Fruit fly (Drosophila melanogaster) whole organism, embryonic: Measurements from ENCODE around the gene Cpr67Fb.

ENCODE experiments used
- Abd-B ChIP-seq: fragments of 200-800 bp; sonication (Bioruptor generic); optimal IDR thresholded peaks from 2 replicates; lab custom pipeline; 2018; ENCODE audit warnings: missing biosample characterization, mild to moderate bottlenecking, missing genetic modification characterization, moderate library complexity
- Atf-2 ChIP-seq: fragments of 200-800 bp; sonication (Bioruptor generic); optimal IDR thresholded peaks from 2 replicates; lab custom pipeline; 2016; ENCODE audit warnings: missing biosample characterization, missing genetic modification characterization
- Bgb ChIP-seq: fragments of 200-800 bp; sonication (Bioruptor generic); IDR thresholded peaks from 2 replicates; pipeline ENCODE4 v1.3.6; 2022; ENCODE audit warnings: missing biosample characterization, missing genetic modification characterization; ENCODE audit not compliant: partially characterized antibody
- BtbVII ChIP-seq: fragments of 200-800 bp; sonication (Bioruptor generic); optimal IDR thresholded peaks from 3 replicates; lab custom pipeline; 2017; ENCODE audit warnings: missing biosample characterization, mild to moderate bottlenecking, missing genetic modification characterization
- CG10565 ChIP-seq: fragments of 200-800 bp; sonication (Bioruptor generic); optimal IDR thresholded peaks from 3 replicates; lab custom pipeline; 2016; ENCODE audit warnings: missing biosample characterization, mild to moderate bottlenecking, missing genetic modification characterization
- CG12104 ChIP-seq: fragments of 200-800 bp; sonication (Bioruptor generic); optimal IDR thresholded peaks from 3 replicates; lab custom pipeline; 2016; ENCODE audit warnings: missing biosample characterization, missing genetic modification characterization
- CG12942 ChIP-seq: fragments of 200-800 bp; sonication (Bioruptor generic); optimal IDR thresholded peaks from 3 replicates; lab custom pipeline; 2016; ENCODE audit warnings: missing biosample characterization, missing genetic modification characterization
- CG16779 ChIP-seq: fragments of 200-800 bp; sonication (Bioruptor generic); IDR thresholded peaks from 2 replicates; pipeline ENCODE4 v1.3.6; 2022; ENCODE audit warnings: missing biosample characterization, missing genetic modification characterization
- CG1832 ChIP-seq: fragments of 200-800 bp; sonication (Bioruptor generic); optimal IDR thresholded peaks from 2 replicates; lab custom pipeline; 2017; ENCODE audit warnings: missing biosample characterization, mild to moderate bottlenecking, missing genetic modification characterization, inconsistent platforms
- CG18599 ChIP-seq: fragments of 200-800 bp; sonication (Bioruptor generic); optimal IDR thresholded peaks from 3 replicates; lab custom pipeline; 2017; ENCODE audit warnings: missing biosample characterization, missing genetic modification characterization, mild to moderate bottlenecking, moderate library complexity, missing genetic modification reagents
- CG18764 ChIP-seq: fragments of 200-800 bp; sonication (Bioruptor generic); optimal IDR thresholded peaks from 3 replicates; lab custom pipeline; 2016; ENCODE audit warnings: missing biosample characterization, missing genetic modification characterization
- CG2889 ChIP-seq: fragments of 200-800 bp; sonication (Bioruptor generic); IDR thresholded peaks from 3 replicates; pipeline ENCODE4 v1.3.6; 2022; ENCODE audit warnings: missing biosample characterization, missing genetic modification characterization
- CG30020 ChIP-seq: fragments of 200-800 bp; optimal IDR thresholded peaks from 2 replicates; lab custom pipeline; 2019; ENCODE audit warnings: missing biosample characterization, mild to moderate bottlenecking, missing genetic modification characterization, moderate library complexity
- CG31365 ChIP-seq: fragments of 200-800 bp; sonication (Bioruptor generic); optimal IDR thresholded peaks from 2 replicates; lab custom pipeline; 2018; ENCODE audit warnings: missing biosample characterization, mild to moderate bottlenecking, missing genetic modification characterization
- CG33213 ChIP-seq: fragments of 200-800 bp; sonication (Bioruptor generic); optimal IDR thresholded peaks from 3 replicates; lab custom pipeline; 2016; ENCODE audit warnings: missing biosample characterization, missing genetic modification characterization
- CG3726 ChIP-seq: fragments of 200-800 bp; sonication (Bioruptor generic); IDR thresholded peaks from 3 replicates; pipeline ENCODE4, ENCODE4 v1.3.6; 2022; ENCODE audit warnings: missing biosample characterization, missing genetic modification characterization
- CG4282 ChIP-seq: fragments of 200-800 bp; sonication (Bioruptor generic); optimal IDR thresholded peaks from 2 replicates; lab custom pipeline; 2016; ENCODE audit warnings: missing biosample characterization, missing genetic modification characterization
- CG4360 ChIP-seq: fragments of 200-800 bp; sonication (Bioruptor generic); IDR thresholded peaks from 2 replicates; pipeline ENCODE4 v1.3.6; 2022; ENCODE audit warnings: missing biosample characterization, missing genetic modification characterization
- CG6654 ChIP-seq: fragments of 200-800 bp; sonication (Bioruptor generic); optimal IDR thresholded peaks from 2 replicates; lab custom pipeline; 2017; ENCODE audit warnings: missing biosample characterization, mild to moderate bottlenecking, missing genetic modification characterization
- CG6683 ChIP-seq: fragments of 200-800 bp; sonication (Bioruptor generic); optimal IDR thresholded peaks from 2 replicates; lab custom pipeline; 2017; ENCODE audit warnings: missing biosample characterization, mild to moderate bottlenecking, missing genetic modification characterization, missing genetic modification reagents
- CG7556 ChIP-seq: fragments of 200-800 bp; sonication (Bioruptor generic); optimal IDR thresholded peaks from 2 replicates; lab custom pipeline; 2017; ENCODE audit warnings: missing biosample characterization, mild to moderate bottlenecking, missing genetic modification characterization
- CG9437 ChIP-seq: fragments of 200-800 bp; sonication (Bioruptor generic); optimal IDR thresholded peaks from 2 replicates; lab custom pipeline; 2018; ENCODE audit warnings: missing biosample characterization, mild to moderate bottlenecking, missing genetic modification characterization
- E2f1 ChIP-seq: fragments of 200-800 bp; sonication (Bioruptor generic); IDR thresholded peaks from 2 replicates; pipeline ENCODE4 v1.3.6; 2022; ENCODE audit warnings: missing biosample characterization, missing genetic modification characterization
- Elba2 ChIP-seq: fragments of 200-800 bp; sonication (Bioruptor generic); optimal IDR thresholded peaks from 3 replicates; lab custom pipeline; 2016; ENCODE audit warnings: missing biosample characterization, missing genetic modification characterization
- HLH54F ChIP-seq: fragments of 200-800 bp; sonication (Bioruptor generic); optimal IDR thresholded peaks from 3 replicates; lab custom pipeline; 2016; ENCODE audit warnings: missing biosample characterization, missing genetic modification characterization
- HmgZ ChIP-seq: fragments of 200-800 bp; sonication (Bioruptor generic); optimal IDR thresholded peaks from 2 replicates; lab custom pipeline; 2018; ENCODE audit warnings: missing biosample characterization, mild to moderate bottlenecking, missing genetic modification characterization
- Jarid2 ChIP-seq: fragments of 200-800 bp; sonication (Bioruptor generic); optimal IDR thresholded peaks from 3 replicates; lab custom pipeline; 2017; ENCODE audit warnings: mild to moderate bottlenecking, missing biosample characterization, missing genetic modification reagents, missing genetic modification characterization
- MBD-R2 ChIP-seq: fragments of 200-800 bp; sonication (Bioruptor generic); IDR thresholded peaks from 2 replicates; pipeline ENCODE4 v1.3.6; 2022; ENCODE audit warnings: missing biosample characterization, missing genetic modification characterization
- NC2α ChIP-seq: fragments of 200-800 bp; sonication (Bioruptor generic); optimal IDR thresholded peaks from 2 replicates; lab custom pipeline; 2016; ENCODE audit warnings: missing biosample characterization, missing genetic modification characterization
- NFAT ChIP-seq: fragments of 200-800 bp; sonication (Bioruptor generic); IDR thresholded peaks from 2 replicates; pipeline ENCODE4 v1.3.6; 2022; ENCODE audit warnings: missing biosample characterization, missing genetic modification characterization
- Ptx1 ChIP-seq: fragments of 200-800 bp; sonication (Bioruptor generic); IDR thresholded peaks from 2 replicates; pipeline ENCODE4 v1.3.6; 2022; ENCODE audit warnings: missing biosample characterization, missing genetic modification characterization
- Tbp ChIP-seq: fragments of >200 bp; optimal IDR thresholded peaks from 2 replicates; lab custom pipeline; 2018; ENCODE audit warnings: missing biosample characterization, missing genetic modification characterization
- Xbp1 ChIP-seq: fragments of 200-800 bp; sonication (Bioruptor generic); optimal IDR thresholded peaks from 3 replicates; lab custom pipeline; 2016; ENCODE audit warnings: missing biosample characterization, mild to moderate bottlenecking, missing genetic modification characterization
- ase ChIP-seq: fragments of 200-800 bp; sonication (Bioruptor generic); IDR thresholded peaks from 3 replicates; pipeline ENCODE4 v1.3.6; 2022; ENCODE audit warnings: missing biosample characterization, missing genetic modification characterization
- bbx ChIP-seq: fragments of 200-800 bp; sonication (Bioruptor generic); IDR thresholded peaks from 2 replicates; pipeline ENCODE4 v1.3.6; 2022; ENCODE audit warnings: missing biosample characterization, missing genetic modification characterization; ENCODE audit not compliant: partially characterized antibody
- crp ChIP-seq, 2 experiments: fragments of 200-800 bp; sonication (Bioruptor generic); optimal IDR thresholded peaks; 2 replicates in 1 of 2; 3 replicates in 1 of 2; lab custom pipeline; 2017; ENCODE audit warnings: missing biosample characterization in 2 of 2, missing genetic modification characterization in 2 of 2, mild to moderate bottlenecking in 1 of 2, moderate library complexity in 1 of 2
- dysf ChIP-seq: fragments of 200-800 bp; sonication (Bioruptor generic); IDR thresholded peaks from 3 replicates; pipeline ENCODE4 v1.3.6; 2022; ENCODE audit warnings: missing biosample characterization, missing genetic modification characterization
- eyg ChIP-seq: fragments of 200-800 bp; sonication (Bioruptor generic); optimal IDR thresholded peaks from 3 replicates; lab custom pipeline; 2016; ENCODE audit warnings: missing biosample characterization, missing genetic modification characterization
- h ChIP-seq: fragments of >200 bp; optimal IDR thresholded peaks from 2 replicates; lab custom pipeline; 2017
- jing ChIP-seq: fragments of 200-800 bp; sonication (Bioruptor generic); optimal IDR thresholded peaks from 2 replicates; lab custom pipeline; 2018; ENCODE audit warnings: missing biosample characterization, mild to moderate bottlenecking, missing genetic modification characterization
- ken ChIP-seq: fragments of 200-800 bp; sonication (Bioruptor generic); IDR thresholded peaks from 3 replicates; pipeline ENCODE4 v1.3.6; 2022; ENCODE audit warnings: missing biosample characterization, missing genetic modification characterization
- mld ChIP-seq: fragments of 200-800 bp; sonication (Bioruptor generic); IDR thresholded peaks from 3 replicates; pipeline ENCODE4 v1.3.6; 2022; ENCODE audit warnings: missing biosample characterization, missing genetic modification characterization; ENCODE audit not compliant: partially characterized antibody
- nmo ChIP-seq: fragments of 200-800 bp; sonication (Bioruptor generic); optimal IDR thresholded peaks from 2 replicates; lab custom pipeline; 2018; ENCODE audit warnings: missing biosample characterization, mild to moderate bottlenecking, missing genetic modification characterization, moderate library complexity
- otp ChIP-seq: fragments of 200-800 bp; sonication (Bioruptor generic); IDR thresholded peaks from 3 replicates; pipeline ENCODE4, ENCODE4 v1.3.6; 2022; ENCODE audit warnings: missing biosample characterization, missing genetic modification characterization
- pho ChIP-seq: fragments of 200-800 bp; sonication (Bioruptor generic); optimal IDR thresholded peaks from 2 replicates; lab custom pipeline; 2016; ENCODE audit warnings: missing biosample characterization, missing genetic modification characterization
- sc ChIP-seq, 3 experiments: fragments of >200 bp in 2 of 3; fragments of 200-800 bp in 1 of 3; sonication (Bioruptor generic) in 1 of 3; optimal IDR thresholded peaks; 2 replicates in 2 of 3; 3 replicates in 1 of 3; lab custom pipeline; 2017; ENCODE audit warnings: mild to moderate bottlenecking in 1 of 3, missing biosample characterization in 1 of 3, missing genetic modification characterization in 1 of 3, missing genetic modification reagents in 1 of 3
- slp2 ChIP-seq: fragments of 200-800 bp; sonication (Bioruptor generic); optimal IDR thresholded peaks from 2 replicates; lab custom pipeline; 2016; ENCODE audit warnings: missing biosample characterization, missing genetic modification characterization
- sug ChIP-seq: fragments of 200-800 bp; optimal IDR thresholded peaks from 2 replicates; lab custom pipeline; 2019; ENCODE audit warnings: missing biosample characterization, mild to moderate bottlenecking, missing genetic modification characterization, moderate library complexity
- toy ChIP-seq: fragments of 200-800 bp; sonication (Bioruptor generic); IDR thresholded peaks from 2 replicates; pipeline ENCODE4 v1.3.6; 2022; ENCODE audit warnings: missing biosample characterization, missing genetic modification characterization
- unc-4 ChIP-seq: fragments of 200-800 bp; sonication (Bioruptor generic); IDR thresholded peaks from 2 replicates; pipeline ENCODE4 v1.3.6; 2022; ENCODE audit warnings: missing biosample characterization, missing genetic modification characterization; ENCODE audit not compliant: partially characterized antibody
- zen2 ChIP-seq: fragments of 200-800 bp; sonication (Bioruptor generic); IDR thresholded peaks from 3 replicates; pipeline ENCODE4 v1.3.6; 2022; ENCODE audit warnings: missing biosample characterization, missing genetic modification characterization; ENCODE audit not compliant: partially characterized antibody

The Cpr67Fb gene

dm6 chr3L:10931430-10931829 is 37.5 kb downstream of the Cpr67Fb start:
- TF ChIP-seq CG18764 (GFP tag; lab: Kevin White, UChicago) = no peak
- TF ChIP-seq CG31365 = no peak
- no peak for TF ChIP-seq CG4360
- TF ChIP-seq CG12942 (GFP tag; lab: Kevin White, UChicago) = peak; percentile 4
- no peak for TF ChIP-seq toy (GFP tag; lab: Robert Waterston, UW)
- no peak for TF ChIP-seq sug (tag; lab: Kevin White, UChicago)
- no peak for TF ChIP-seq NFAT
- TF ChIP-seq unc-4 (GFP tag; lab: Robert Waterston, UW) = no peak
- TF ChIP-seq CG7556 = peak; percentile 39
- TF ChIP-seq otp = no peak
- TF ChIP-seq zen2 = no peak
- no peak for TF ChIP-seq CG30020 (tag; lab: Kevin White, UChicago)
- no peak for TF ChIP-seq Jarid2 (GFP tag; lab: Kevin White, UChicago)
- TF ChIP-seq Bgb = no peak
- no peak for TF ChIP-seq ken (GFP tag; lab: Robert Waterston, UW)
- no peak for TF ChIP-seq crp (GFP tag; optimal IDR thresholded peaks at IDR 0.05; lab: Kevin White, UChicago)
- TF ChIP-seq HLH54F (GFP tag; lab: Kevin White, UChicago) = no peak
- TF ChIP-seq CG12104 (GFP tag; lab: Kevin White, UChicago) = peak; percentile 1
- TF ChIP-seq E2f1 = no peak
- TF ChIP-seq NC2α (GFP tag; lab: Kevin White, UChicago) = no peak
- TF ChIP-seq mld (GFP tag; lab: Robert Waterston, UW) = no peak
- no peak for TF ChIP-seq h
- no peak for TF ChIP-seq CG16779 (GFP tag; lab: Robert Waterston, UW)
- TF ChIP-seq HmgZ (tag; lab: Kevin White, UChicago) = no peak
- TF ChIP-seq Tbp (GFP tag; lab: Kevin White, UChicago) = no peak
- TF ChIP-seq CG3726 (GFP tag; lab: Robert Waterston, UW) = no peak
- peak; percentile 8 for TF ChIP-seq Xbp1
- no peak for TF ChIP-seq ase
- no peak for TF ChIP-seq eyg (GFP tag; lab: Kevin White, UChicago)
- no peak for TF ChIP-seq BtbVII
- no peak for TF ChIP-seq CG6683 (GFP tag; lab: Kevin White, UChicago)
- no peak for TF ChIP-seq sc (optimal IDR thresholded peaks at IDR 0.05; lab: Kevin White, UChicago)
- TF ChIP-seq sc (GFP tag; optimal IDR thresholded peaks at IDR 0.05; lab: Kevin White, UChicago) = no peak
- no peak for TF ChIP-seq CG6654
- TF ChIP-seq CG1832 (GFP tag; lab: Kevin White, UChicago) = no peak
- TF ChIP-seq dysf (GFP tag; lab: Robert Waterston, UW) = peak; percentile 61; the same call in 1 of the 3 replicates
- no peak for TF ChIP-seq jing (GFP tag; lab: Kevin White, UChicago)
- no peak for TF ChIP-seq slp2 (GFP tag; lab: Kevin White, UChicago)
- no peak for TF ChIP-seq CG33213
- no peak for TF ChIP-seq MBD-R2 (GFP tag; lab: Robert Waterston, UW)
- TF ChIP-seq Abd-B (GFP tag; lab: Kevin White, UChicago) = no peak
- TF ChIP-seq CG9437 (GFP tag; lab: Kevin White, UChicago) = no peak
- TF ChIP-seq CG18599 (GFP tag; lab: Kevin White, UChicago) = peak; percentile 10
- peak; percentile 71 for TF ChIP-seq nmo
- TF ChIP-seq CG4282 (GFP tag; lab: Kevin White, UChicago) = no peak
- TF ChIP-seq Ptx1 (GFP tag; lab: Robert Waterston, UW) = peak; percentile 69; the same call in 1 of the 2 replicates
- TF ChIP-seq Atf-2 (GFP tag; lab: Kevin White, UChicago) = no peak
- no peak for TF ChIP-seq Elba2 (GFP tag; lab: Kevin White, UChicago)
- no peak for TF ChIP-seq CG2889 (GFP tag; lab: Robert Waterston, UW)
- no peak for TF ChIP-seq pho (GFP tag; lab: Kevin White, UChicago)
- no peak for TF ChIP-seq bbx (GFP tag; lab: Robert Waterston, UW)
- TF ChIP-seq CG10565 (GFP tag; lab: Kevin White, UChicago) = no peak
